Worm (Caenorhabditis elegans): Measurements from ENCODE around the gene clec-88.

DNA sequence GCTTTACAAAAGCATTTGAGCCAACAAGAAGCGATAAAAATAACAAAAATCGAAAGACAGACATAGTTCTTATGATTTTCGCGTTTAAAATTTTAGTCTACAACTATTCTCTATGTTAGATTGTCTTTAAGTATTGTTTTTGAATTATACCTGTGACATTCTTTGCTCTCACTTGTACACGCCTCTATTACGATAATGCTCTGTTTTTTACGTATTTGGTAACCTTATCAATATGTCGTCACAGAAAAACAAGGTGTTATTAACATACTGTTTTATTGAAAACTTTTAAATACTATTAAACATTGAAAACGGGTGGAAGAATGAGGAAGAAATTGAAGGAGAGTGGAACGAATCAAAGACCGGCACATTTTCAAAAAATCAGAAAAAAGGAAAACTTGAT lies 41.8 kb downstream of the clec-88 start, which contains the start of gene spp-11:
- TF ChIP-seq ceh-28 (tag; optimal IDR thresholded peaks at IDR 0.05) (no peak), skn-1 (tag; optimal IDR thresholded peaks at IDR 0.05) (no peak), nhr-237 (tag; optimal IDR thresholded peaks at IDR 0.05) (no peak), nhr-77 (tag; optimal IDR thresholded peaks at IDR 0.05) (no peak), egl-5 (tag; optimal IDR thresholded peaks at IDR 0.05) (no peak), lin-15B (tag; optimal IDR thresholded peaks at IDR 0.05) (no peak), pqm-1 (tag; optimal IDR thresholded peaks at IDR 0.05) (no peak)
